Worm (Caenorhabditis elegans) whole organism, young adult: ENCODE data around the gene R04D3.3.
A peak's percentile ranks its signal among the peaks of the same experiment; 100 is the strongest.

Source experiments
- B0261.1 ChIP-seq: sonication (generic microtip); optimal IDR thresholded peaks from 2 replicates; lab custom pipeline; 2016; ENCODE audit warnings: mild to moderate bottlenecking, missing genetic modification characterization, moderate library complexity, missing compliant biosample characterization
- C06A6.2 ChIP-seq: fragments of 200-800 bp; sonication (Bioruptor generic); conservative IDR thresholded peaks from 2 replicates; pipeline ENCODE4 v1.3.6; 2022; ENCODE audit warnings: missing genetic modification characterization, missing compliant biosample characterization
- D2030.7 ChIP-seq: fragments of 200-800 bp; sonication (Bioruptor generic); IDR thresholded peaks from 2 replicates; pipeline ENCODE4 v1.3.6; 2022; ENCODE audit warnings: missing genetic modification reagents, missing genetic modification characterization, missing compliant biosample characterization
- F23B12.7 ChIP-seq: sonication (generic microtip); optimal IDR thresholded peaks from 2 replicates; lab custom pipeline; 2017; ENCODE audit warnings: missing genetic modification characterization, mild to moderate bottlenecking, missing compliant biosample characterization, antibody characterized with exemption, moderate library complexity; ENCODE audit not compliant: insufficient read depth
- F33H1.4 ChIP-seq: fragments of 200-800 bp; sonication (Bioruptor generic); IDR thresholded peaks from 2 replicates; pipeline ENCODE4 v1.3.6; 2022; ENCODE audit warnings: missing genetic modification reagents, missing genetic modification characterization, missing compliant biosample characterization
- F52B5.7 ChIP-seq: sonication (generic microtip); optimal IDR thresholded peaks from 2 replicates; lab custom pipeline; 2016; ENCODE audit warnings: mild to moderate bottlenecking, missing genetic modification characterization, missing compliant biosample characterization
- F55B11.4 ChIP-seq: sonication (generic microtip); optimal IDR thresholded peaks from 2 replicates; lab custom pipeline; 2016; ENCODE audit warnings: missing compliant biosample characterization, missing genetic modification characterization, borderline replicate concordance; ENCODE audit not compliant: insufficient read depth
- F57C9.4 ChIP-seq: sonication (generic microtip); optimal IDR thresholded peaks from 2 replicates; lab custom pipeline; 2017; ENCODE audit warnings: mild to moderate bottlenecking, missing genetic modification characterization, missing compliant biosample characterization
- T07F8.4 ChIP-seq: sonication (generic microtip); optimal IDR thresholded peaks from 2 replicates; lab custom pipeline; 2016; ENCODE audit warnings: mild to moderate bottlenecking, missing genetic modification characterization, moderate library complexity, missing compliant biosample characterization
- Y53F4B.3 ChIP-seq: fragments of 200-800 bp; sonication (Bioruptor generic); IDR thresholded peaks from 2 replicates; pipeline ENCODE4 v1.3.6; 2022; ENCODE audit warnings: missing genetic modification reagents, missing genetic modification characterization, missing compliant biosample characterization
- Y56A3A.18 ChIP-seq: fragments of 200-800 bp; sonication (Bioruptor generic); IDR thresholded peaks from 2 replicates; pipeline ENCODE4 v1.3.6; 2022; ENCODE audit warnings: missing genetic modification reagents, missing genetic modification characterization, missing compliant biosample characterization
- ZK185.1 ChIP-seq: sonication (generic microtip); optimal IDR thresholded peaks from 2 replicates; lab custom pipeline; 2016; ENCODE audit warnings: mild to moderate bottlenecking, missing genetic modification characterization, missing compliant biosample characterization; ENCODE audit not compliant: poor library complexity, severe bottlenecking
- atf-7 ChIP-seq: sonication (generic microtip); optimal IDR thresholded peaks from 2 replicates; lab custom pipeline; 2017; ENCODE audit warnings: mild to moderate bottlenecking, missing genetic modification characterization, missing compliant biosample characterization
- athp-1 ChIP-seq: sonication (generic microtip); optimal IDR thresholded peaks from 2 replicates; lab custom pipeline; 2017; ENCODE audit warnings: mild to moderate bottlenecking, missing genetic modification characterization, missing compliant biosample characterization
- attf-6 ChIP-seq: fragments of 200-800 bp; sonication (Bioruptor generic); IDR thresholded peaks from 2 replicates; pipeline ENCODE4 v1.3.6; 2022; ENCODE audit warnings: missing genetic modification reagents, missing genetic modification characterization, missing compliant biosample characterization
- bed-1 ChIP-seq: fragments of 200-800 bp; sonication (Bioruptor generic); IDR thresholded peaks from 2 replicates; pipeline ENCODE4 v1.3.6; 2022; ENCODE audit warnings: missing genetic modification reagents, missing genetic modification characterization, missing compliant biosample characterization
- bed-2 ChIP-seq: fragments of 200-800 bp; sonication (Bioruptor generic); IDR thresholded peaks from 2 replicates; pipeline ENCODE4 v1.3.6; 2022; ENCODE audit warnings: missing genetic modification reagents, missing genetic modification characterization, missing compliant biosample characterization
- cebp-2 ChIP-seq: fragments of 200-800 bp; sonication (Bioruptor generic); IDR thresholded peaks from 2 replicates; pipeline ENCODE4 v1.3.6; 2022; ENCODE audit warnings: missing genetic modification characterization, missing compliant biosample characterization
- ceh-100 ChIP-seq: fragments of 200-800 bp; sonication (Bioruptor generic); IDR thresholded peaks from 2 replicates; pipeline ENCODE4 v1.3.6; 2022; ENCODE audit warnings: missing genetic modification reagents, missing genetic modification characterization, missing compliant biosample characterization
- ceh-40 ChIP-seq: fragments of 200-800 bp; sonication (Bioruptor generic); IDR thresholded peaks from 2 replicates; pipeline ENCODE4 v1.3.6; 2022; ENCODE audit warnings: missing genetic modification characterization, missing compliant biosample characterization
- ceh-58 ChIP-seq: fragments of 200-800 bp; sonication (Bioruptor generic); IDR thresholded peaks from 2 replicates; pipeline ENCODE4 v1.3.6; 2022; ENCODE audit warnings: missing genetic modification characterization, missing compliant biosample characterization
- ceh-79 ChIP-seq: sonication (generic microtip); optimal IDR thresholded peaks from 2 replicates; lab custom pipeline; 2017; ENCODE audit warnings: mild to moderate bottlenecking, missing genetic modification characterization, missing compliant biosample characterization
- chd-7 ChIP-seq: sonication (generic microtip); optimal IDR thresholded peaks from 2 replicates; lab custom pipeline; 2016; ENCODE audit warnings: mild to moderate bottlenecking, missing genetic modification characterization, moderate library complexity, missing compliant biosample characterization
- die-1 ChIP-seq: sonication (generic microtip); optimal IDR thresholded peaks from 2 replicates; lab custom pipeline; 2016; ENCODE audit warnings: missing genotype, mild to moderate bottlenecking, missing genetic modification characterization, missing compliant biosample characterization
- dox-1 ChIP-seq: fragments of 200-800 bp; sonication (Bioruptor generic); IDR thresholded peaks from 2 replicates; pipeline ENCODE4 v1.3.6; 2022; ENCODE audit warnings: missing genetic modification reagents, missing genetic modification characterization, missing compliant biosample characterization
- ets-4 ChIP-seq: fragments of 200-800 bp; sonication (Bioruptor generic); optimal IDR thresholded peaks from 2 replicates; lab custom pipeline; 2018; ENCODE audit warnings: mild to moderate bottlenecking, missing genetic modification characterization, missing compliant biosample characterization
- hlh-12 ChIP-seq: sonication (generic microtip); optimal IDR thresholded peaks from 2 replicates; lab custom pipeline; 2016; ENCODE audit warnings: missing genetic modification characterization, missing compliant biosample characterization
- hrde-1 ChIP-seq: sonication (generic microtip); optimal IDR thresholded peaks from 2 replicates; lab custom pipeline; 2016; ENCODE audit warnings: missing genetic modification characterization, mild to moderate bottlenecking, missing compliant biosample characterization, moderate library complexity, missing genotype, missing genetic modification reagents, borderline replicate concordance
- let-607 ChIP-seq, 2 experiments: fragments of 200-800 bp in 1 of 2; sonication (Bioruptor generic) in 1 of 2; sonication (generic microtip) in 1 of 2; optimal IDR thresholded peaks; 2 replicates each; lab custom pipeline; 2016 to 2018; ENCODE audit warnings: mild to moderate bottlenecking in 2 of 2, missing compliant biosample characterization in 2 of 2, missing genetic modification characterization in 2 of 2, moderate library complexity in 2 of 2, missing genotype in 1 of 2
- lsl-1 ChIP-seq: fragments of 200-800 bp; sonication (Bioruptor generic); optimal IDR thresholded peaks from 2 replicates; lab custom pipeline; 2018; ENCODE audit warnings: mild to moderate bottlenecking, missing genetic modification characterization, moderate library complexity, missing compliant biosample characterization
- madf-8 ChIP-seq: fragments of 200-800 bp; sonication (Bioruptor generic); conservative IDR thresholded peaks from 2 replicates; pipeline ENCODE4 v1.3.6; 2022; ENCODE audit warnings: missing genetic modification reagents, missing genetic modification characterization, missing compliant biosample characterization
- mcd-1 ChIP-seq: fragments of 200-800 bp; sonication (Bioruptor generic); IDR thresholded peaks from 2 replicates; pipeline ENCODE4 v1.3.6; 2022; ENCODE audit warnings: missing genetic modification reagents, missing genetic modification characterization, missing compliant biosample characterization
- mxl-1 ChIP-seq: sonication (generic microtip); optimal IDR thresholded peaks from 2 replicates; lab custom pipeline; 2016; ENCODE audit warnings: missing genetic modification characterization, missing compliant biosample characterization
- nfya-1 ChIP-seq: sonication (generic microtip); optimal IDR thresholded peaks from 2 replicates; lab custom pipeline; 2017; ENCODE audit warnings: antibody characterized with exemption, missing compliant biosample characterization, missing genetic modification characterization, borderline replicate concordance; ENCODE audit not compliant: insufficient read depth
- nfya-2 ChIP-seq: fragments of 200-800 bp; sonication (Bioruptor generic); IDR thresholded peaks from 2 replicates; pipeline ENCODE4 v1.3.6; 2022; ENCODE audit warnings: missing genetic modification reagents, missing genetic modification characterization, missing compliant biosample characterization
- nhr-120 ChIP-seq: fragments of 200-800 bp; sonication (Bioruptor generic); IDR thresholded peaks from 2 replicates; pipeline ENCODE4 v1.3.6; 2022; ENCODE audit warnings: missing genetic modification characterization, missing compliant biosample characterization
- nhr-27 ChIP-seq: fragments of 200-800 bp; sonication (Bioruptor generic); optimal IDR thresholded peaks from 2 replicates; lab custom pipeline; 2018; ENCODE audit warnings: mild to moderate bottlenecking, missing genetic modification characterization, moderate library complexity, missing compliant biosample characterization
- nhr-80 ChIP-seq: sonication (generic microtip); optimal IDR thresholded peaks from 2 replicates; lab custom pipeline; 2016; ENCODE audit warnings: missing genetic modification characterization, missing compliant biosample characterization
- rcor-1 ChIP-seq: fragments of 200-800 bp; sonication (Bioruptor generic); IDR thresholded peaks from 2 replicates; pipeline ENCODE4 v1.3.6; 2022; ENCODE audit warnings: missing genetic modification reagents, missing genetic modification characterization, missing compliant biosample characterization
- rpc-1 ChIP-seq, 2 experiments: fragments of 150-350 bp in 1 of 2; sonication (generic microtip) in 1 of 2; optimal IDR thresholded peaks; 2 replicates each; lab custom pipeline; 2014 to 2018; ENCODE audit warnings: missing biosample characterization in 1 of 2, missing genetic modification characterization in 1 of 2, missing genetic modification reagents in 1 of 2, missing genotype in 1 of 2
- tbp1 ChIP-seq: fragments of 200-800 bp; sonication (Bioruptor generic); optimal IDR thresholded peaks from 2 replicates; lab custom pipeline; 2018; ENCODE audit warnings: mild to moderate bottlenecking, missing genetic modification characterization, missing compliant biosample characterization
- tlf-1 ChIP-seq: fragments of 200-800 bp; sonication (Bioruptor generic); optimal IDR thresholded peaks from 2 replicates; lab custom pipeline; 2018; ENCODE audit warnings: mild to moderate bottlenecking, missing genetic modification characterization, missing compliant biosample characterization
- unc-62 ChIP-seq: fragments of 150-350 bp; optimal IDR thresholded peaks from 2 replicates; lab custom pipeline; 2014; ENCODE audit warnings: missing biosample characterization, missing genetic modification reagents, missing genetic modification characterization
- xnd-1 ChIP-seq: sonication (generic microtip); optimal IDR thresholded peaks from 2 replicates; lab custom pipeline; 2016; ENCODE audit warnings: missing genotype, missing genetic modification reagents, missing genetic modification characterization, missing compliant biosample characterization
- zfh-2 ChIP-seq: fragments of 200-800 bp; sonication (Bioruptor generic); conservative IDR thresholded peaks from 2 replicates; pipeline ENCODE4 v1.3.6; 2022; ENCODE audit warnings: missing genetic modification reagents, missing genetic modification characterization, missing compliant biosample characterization
- ztf-22 ChIP-seq: fragments of 200-800 bp; sonication (Bioruptor generic); optimal IDR thresholded peaks from 2 replicates; lab custom pipeline; 2018; ENCODE audit warnings: mild to moderate bottlenecking, missing genetic modification characterization, moderate library complexity, missing compliant biosample characterization
- ztf-26 ChIP-seq: sonication (generic microtip); optimal IDR thresholded peaks from 2 replicates; lab custom pipeline; 2017; ENCODE audit warnings: missing genetic modification characterization, missing compliant biosample characterization
- ztf-6 ChIP-seq: fragments of 200-800 bp; sonication (Bioruptor generic); IDR thresholded peaks from 2 replicates; pipeline ENCODE4 v1.3.6; 2022; ENCODE audit warnings: missing genetic modification reagents, missing genetic modification characterization, missing compliant biosample characterization

The R04D3.3 gene

DNA sequence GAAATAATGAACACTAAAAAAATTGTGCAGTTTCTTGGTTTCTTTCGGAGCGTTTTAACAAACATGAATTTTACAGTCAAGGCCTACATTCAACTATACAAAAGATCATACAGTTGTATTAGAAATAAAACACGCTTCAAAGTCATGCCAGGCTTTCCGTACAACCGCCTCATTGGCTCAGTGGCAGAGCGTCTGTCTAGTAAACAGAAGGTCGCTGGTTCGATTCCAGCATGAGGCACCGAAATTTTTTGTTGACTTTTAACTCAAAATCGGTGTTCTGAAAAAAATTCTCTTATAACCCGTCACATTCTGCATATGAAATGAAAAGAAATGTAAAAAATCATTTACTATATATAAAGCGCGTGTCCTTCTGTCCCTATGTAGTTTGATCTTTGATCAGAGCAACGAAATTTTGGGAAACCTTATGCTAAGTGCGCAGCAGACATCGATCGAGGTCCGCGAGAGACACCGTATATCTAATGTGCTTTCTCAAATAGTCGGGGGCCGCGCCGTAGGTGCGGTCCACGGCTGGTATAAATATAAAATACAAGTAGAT, 29.3 kb downstream of the R04D3.3 start (continued):
- peak; percentile 10 for TF ChIP-seq ZK185.1

DNA sequence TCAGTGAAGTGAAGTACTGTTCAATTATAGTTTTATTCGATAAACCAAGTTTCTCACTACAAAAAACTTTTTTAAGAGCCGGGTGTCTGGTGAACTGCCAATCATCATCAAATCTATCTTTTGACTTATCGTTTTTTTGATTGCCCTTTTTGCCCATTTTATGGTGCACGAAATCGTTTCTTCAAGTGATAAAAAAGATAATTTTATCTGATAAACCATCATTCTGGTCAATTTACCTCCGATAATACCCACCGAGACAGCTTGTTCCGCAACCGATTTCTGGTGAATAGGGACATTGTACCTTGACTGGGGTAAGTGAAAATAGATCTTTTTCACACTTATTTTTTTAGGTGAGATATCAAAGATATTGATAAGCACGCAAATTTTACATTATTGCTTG, 32.9 kb downstream of the R04D3.3 start, which contains the start of gene K08H2.10:
K08H2.10 (plus strand) TSS at position 230 of the 400 bp plus-strand sequence.
- TF ChIP-seq tlf-1 (GFP tag; lab: Kevin White, UChicago) (no peak), Y53F4B.3 (GFP tag; lab: Robert Waterston, UW) (no peak), unc-62 (GFP tag; lab: Kevin White, UChicago) (peak; percentile 21), mxl-1 (tag; lab: Kevin White, UChicago) (no peak), T07F8.4 (no peak), cebp-2 (GFP tag; lab: Robert Waterston, UW) (no peak), attf-6 (GFP tag; lab: Robert Waterston, UW) (no peak), B0261.1 (no peak), xnd-1 (tag; lab: Kevin White, UChicago) (no peak), athp-1 (no peak), ztf-26 (tag; lab: Kevin White, UChicago) (no peak), die-1 (no peak), nhr-80 (tag; lab: Kevin White, UChicago) (peak; percentile 93), lsl-1 (no peak), tbp1 (GFP tag; lab: Kevin White, UChicago) (peak; percentile 33), ceh-58 (GFP tag; lab: Robert Waterston, UW) (no peak), nhr-120 (GFP tag; lab: Robert Waterston, UW) (no peak), chd-7 (tag; lab: Kevin White, UChicago) (no peak), ztf-6 (GFP tag; lab: Robert Waterston, UW) (no peak), let-607 (tag; optimal IDR thresholded peaks at IDR 0.05; lab: Kevin White, UChicago) (peak in 1 of 2 experiments; percentile 30), bed-1 (no peak), zfh-2 (GFP tag; lab: Robert Waterston, UW) (no peak), Y56A3A.18 (GFP tag; lab: Robert Waterston, UW) (no peak), rcor-1 (GFP tag; lab: Robert Waterston, UW) (no peak), F33H1.4 (no peak), F23B12.7 (no peak), ceh-79 (tag; lab: Kevin White, UChicago) (no peak), nhr-27 (tag; lab: Kevin White, UChicago) (no peak), nfya-2 (GFP tag; lab: Robert Waterston, UW) (no peak), ets-4 (GFP tag; lab: Kevin White, UChicago) (peak; percentile 68), rpc-1 (optimal IDR thresholded peaks at IDR 0.05; lab: Kevin White, UChicago) (no peak), rpc-1 (tag; optimal IDR thresholded peaks at IDR 0.05; lab: Kevin White, UChicago) (no peak), mcd-1 (GFP tag; lab: Robert Waterston, UW) (no peak), ztf-22 (GFP tag; lab: Kevin White, UChicago) (peak; percentile 2), hlh-12 (tag; lab: Kevin White, UChicago) (no peak), hrde-1 (no peak)

DNA sequence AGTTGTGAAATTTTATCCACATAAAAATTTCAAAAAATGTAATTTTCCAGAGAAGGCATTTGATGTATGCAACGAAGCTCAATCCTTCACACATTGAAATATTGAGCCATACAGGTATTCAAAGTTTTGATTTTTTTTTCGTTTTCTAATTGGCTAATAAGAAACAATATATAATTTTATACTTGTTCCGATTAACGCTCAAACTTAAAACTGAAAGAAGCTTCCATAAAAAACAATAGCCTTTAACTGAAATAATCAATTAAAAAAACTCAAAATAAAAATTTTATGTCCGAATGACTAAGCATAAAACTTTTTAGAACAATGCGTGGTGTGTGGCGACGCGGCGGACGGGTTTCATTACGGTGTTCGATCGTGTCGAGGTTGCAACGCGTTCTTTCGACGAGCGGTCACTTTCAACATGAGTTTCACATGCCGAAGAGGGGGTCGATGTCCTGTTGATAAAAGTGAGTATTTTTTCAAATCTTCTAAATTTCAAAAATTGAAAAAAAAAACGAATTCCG, 38.5 kb downstream of the R04D3.3 start, which contains the start of gene nhr-32:
nhr-32 (plus strand) TSS at position 51 of the 521 bp plus-strand sequence.
- no peak for TF ChIP-seq F52B5.7 (tag; lab: Kevin White, UChicago)
- TF ChIP-seq bed-2 (GFP tag; lab: Robert Waterston, UW) = no peak
- TF ChIP-seq D2030.7 = no peak
- TF ChIP-seq F55B11.4 (tag; lab: Kevin White, UChicago) = no peak
- TF ChIP-seq atf-7 (tag; lab: Kevin White, UChicago) = no peak
- no peak for TF ChIP-seq ceh-100 (GFP tag; lab: Robert Waterston, UW)
- no peak for TF ChIP-seq C06A6.2 (GFP tag; lab: Robert Waterston, UW)
- TF ChIP-seq madf-8 (GFP tag; lab: Robert Waterston, UW) = no peak
- no peak for TF ChIP-seq F57C9.4 (tag; lab: Kevin White, UChicago)
- TF ChIP-seq nfya-1 = no peak
- no peak for TF ChIP-seq ceh-40 (GFP tag; lab: Robert Waterston, UW)
- no peak for TF ChIP-seq dox-1
- TF ChIP-seq, all 124 proteins: peak for 0
